Fruit fly (Drosophila melanogaster) whole organism, embryonic: ENCODE results near the gene CG33158.
A peak's percentile ranks its signal among the peaks of the same experiment; 100 is the strongest.

ENCODE experiments used
- Abd-B ChIP-seq: fragments of 200-800 bp; sonication (Bioruptor generic); optimal IDR thresholded peaks from 2 replicates; lab custom pipeline; 2018; ENCODE audit warnings: missing biosample characterization, mild to moderate bottlenecking, missing genetic modification characterization, moderate library complexity
- Atf-2 ChIP-seq: fragments of 200-800 bp; sonication (Bioruptor generic); optimal IDR thresholded peaks from 2 replicates; lab custom pipeline; 2016; ENCODE audit warnings: missing biosample characterization, missing genetic modification characterization
- Bteb2 ChIP-seq: fragments of 200-800 bp; sonication (Bioruptor generic); optimal IDR thresholded peaks from 2 replicates; lab custom pipeline; 2016; ENCODE audit warnings: missing biosample characterization, missing genetic modification characterization
- CG10267 ChIP-seq: fragments of 200-800 bp; sonication (Bioruptor generic); optimal IDR thresholded peaks from 2 replicates; lab custom pipeline; 2018; ENCODE audit warnings: missing biosample characterization, mild to moderate bottlenecking, missing genetic modification characterization, moderate library complexity
- CG10274 ChIP-seq: fragments of 200-800 bp; sonication (Bioruptor generic); optimal IDR thresholded peaks from 3 replicates; lab custom pipeline; 2017; ENCODE audit warnings: missing biosample characterization, mild to moderate bottlenecking, missing genetic modification characterization
- CG10321 ChIP-seq: fragments of 200-800 bp; sonication (Bioruptor generic); IDR thresholded peaks from 2 replicates; pipeline ENCODE4 v1.3.6; 2022; ENCODE audit warnings: missing biosample characterization, missing genetic modification characterization
- CG10462 ChIP-seq: fragments of 200-800 bp; sonication (Bioruptor generic); optimal IDR thresholded peaks from 2 replicates; lab custom pipeline; 2016; ENCODE audit warnings: missing biosample characterization, missing genetic modification characterization
- CG12391 ChIP-seq: fragments of 200-800 bp; sonication (Bioruptor generic); optimal IDR thresholded peaks from 3 replicates; lab custom pipeline; 2018; ENCODE audit warnings: missing biosample characterization, mild to moderate bottlenecking, missing genetic modification characterization, moderate library complexity
- CG14710 ChIP-seq: fragments of 200-800 bp; sonication (Bioruptor generic); optimal IDR thresholded peaks from 3 replicates; lab custom pipeline; 2019; ENCODE audit warnings: missing biosample characterization, mild to moderate bottlenecking, missing genetic modification characterization, moderate library complexity
- CG14860 ChIP-seq: fragments of 200-800 bp; sonication (Bioruptor generic); IDR thresholded peaks from 3 replicates; pipeline ENCODE4 v1.3.6; 2022; ENCODE audit warnings: missing biosample characterization, missing genetic modification characterization; ENCODE audit not compliant: partially characterized antibody
- CG1647 ChIP-seq: fragments of 200-800 bp; sonication (Bioruptor generic); optimal IDR thresholded peaks from 3 replicates; lab custom pipeline; 2016; ENCODE audit warnings: missing biosample characterization, missing genetic modification characterization
- CG17829 ChIP-seq: fragments of 200-800 bp; optimal IDR thresholded peaks from 2 replicates; lab custom pipeline; 2019; ENCODE audit warnings: missing biosample characterization, mild to moderate bottlenecking, missing genetic modification characterization, moderate library complexity
- CG18262 ChIP-seq: fragments of 200-800 bp; optimal IDR thresholded peaks from 3 replicates; lab custom pipeline; 2019; ENCODE audit warnings: missing biosample characterization, mild to moderate bottlenecking, missing genetic modification characterization, moderate library complexity
- CG18764 ChIP-seq: fragments of 200-800 bp; sonication (Bioruptor generic); optimal IDR thresholded peaks from 3 replicates; lab custom pipeline; 2016; ENCODE audit warnings: missing biosample characterization, missing genetic modification characterization
- CG2116 ChIP-seq: fragments of 200-800 bp; sonication (Bioruptor generic); optimal IDR thresholded peaks from 3 replicates; lab custom pipeline; 2018; ENCODE audit warnings: missing biosample characterization, mild to moderate bottlenecking, missing genetic modification characterization
- CG34422 ChIP-seq: fragments of 200-800 bp; sonication (Bioruptor generic); IDR thresholded peaks from 3 replicates; pipeline ENCODE4 v1.3.6; 2022; ENCODE audit warnings: missing biosample characterization, missing genetic modification characterization
- CG4854 ChIP-seq: fragments of 200-800 bp; sonication (Bioruptor generic); optimal IDR thresholded peaks from 2 replicates; lab custom pipeline; 2016; ENCODE audit warnings: missing biosample characterization, missing genetic modification characterization, inconsistent platforms
- CG5953 ChIP-seq: fragments of 200-800 bp; sonication (Bioruptor generic); IDR thresholded peaks from 2 replicates; pipeline ENCODE4 v1.3.6; 2022; ENCODE audit warnings: missing biosample characterization, missing genetic modification characterization
- CG7357 ChIP-seq: fragments of 200-800 bp; sonication (Bioruptor generic); IDR thresholded peaks from 3 replicates; pipeline ENCODE4 v1.3.6; 2022; ENCODE audit warnings: missing biosample characterization, missing genetic modification characterization
- CG7963 ChIP-seq: fragments of 200-800 bp; sonication (Bioruptor generic); IDR thresholded peaks from 3 replicates; pipeline ENCODE4 v1.3.6; 2022; ENCODE audit warnings: missing biosample characterization, missing genetic modification characterization; ENCODE audit not compliant: partially characterized antibody
- CG7987 ChIP-seq: fragments of 200-800 bp; sonication (Bioruptor generic); optimal IDR thresholded peaks from 2 replicates; lab custom pipeline; 2018; ENCODE audit warnings: missing biosample characterization, mild to moderate bottlenecking, missing genetic modification characterization, moderate library complexity
- CG8359 ChIP-seq: fragments of 200-800 bp; sonication (Bioruptor generic); optimal IDR thresholded peaks from 2 replicates; lab custom pipeline; 2017; ENCODE audit warnings: missing biosample characterization, mild to moderate bottlenecking, missing genetic modification characterization, borderline replicate concordance
- Camta ChIP-seq: fragments of 200-800 bp; sonication (Bioruptor generic); optimal IDR thresholded peaks from 2 replicates; lab custom pipeline; 2016; ENCODE audit warnings: missing biosample characterization, missing genetic modification characterization
- D19B ChIP-seq: fragments of 200-800 bp; sonication (Bioruptor generic); optimal IDR thresholded peaks from 2 replicates; lab custom pipeline; 2017; ENCODE audit warnings: missing biosample characterization, mild to moderate bottlenecking, missing genetic modification characterization
- Doc2 ChIP-seq: fragments of 200-800 bp; sonication (Bioruptor generic); IDR thresholded peaks from 2 replicates; pipeline ENCODE4 v1.3.6; 2022; ENCODE audit warnings: missing biosample characterization, missing genetic modification characterization
- Dp ChIP-seq: fragments of 200-800 bp; sonication (Bioruptor generic); optimal IDR thresholded peaks from 2 replicates; lab custom pipeline; 2018; ENCODE audit warnings: missing biosample characterization, mild to moderate bottlenecking, missing genetic modification characterization, moderate library complexity
- H2.0 ChIP-seq: fragments of 200-800 bp; sonication (Bioruptor generic); IDR thresholded peaks from 2 replicates; pipeline ENCODE4 v1.3.6; 2022; ENCODE audit warnings: missing biosample characterization, missing genetic modification characterization
- HHEX ChIP-seq: fragments of 200-800 bp; sonication (Bioruptor generic); optimal IDR thresholded peaks from 3 replicates; lab custom pipeline; 2017; ENCODE audit warnings: missing biosample characterization, mild to moderate bottlenecking, missing genetic modification characterization, missing genetic modification reagents
- HLH4C ChIP-seq: fragments of 200-800 bp; sonication (Bioruptor generic); IDR thresholded peaks from 3 replicates; pipeline ENCODE4 v1.3.6; 2022; ENCODE audit warnings: missing biosample characterization, missing genetic modification characterization; ENCODE audit not compliant: partially characterized antibody
- HmgZ ChIP-seq: fragments of 200-800 bp; sonication (Bioruptor generic); optimal IDR thresholded peaks from 2 replicates; lab custom pipeline; 2018; ENCODE audit warnings: missing biosample characterization, mild to moderate bottlenecking, missing genetic modification characterization
- Med ChIP-seq: fragments of 200-800 bp; sonication (Bioruptor generic); peaks from one replicate; lab custom pipeline; 2016; ENCODE audit warnings: missing biosample characterization, missing genetic modification characterization, mild to moderate bottlenecking, inconsistent platforms, moderate library complexity
- Neu2 ChIP-seq: fragments of 200-800 bp; sonication (Bioruptor generic); optimal IDR thresholded peaks from 3 replicates; lab custom pipeline; 2016; ENCODE audit warnings: missing biosample characterization, missing genetic modification characterization, borderline replicate concordance
- Oli ChIP-seq: fragments of 200-800 bp; sonication (Bioruptor generic); optimal IDR thresholded peaks from 2 replicates; lab custom pipeline; 2018; ENCODE audit warnings: missing biosample characterization, mild to moderate bottlenecking, missing genetic modification characterization, moderate library complexity
- Sox102F ChIP-seq: fragments of 200-800 bp; sonication (Bioruptor generic); optimal IDR thresholded peaks from 2 replicates; lab custom pipeline; 2018; ENCODE audit warnings: missing biosample characterization, mild to moderate bottlenecking, missing genetic modification characterization, moderate library complexity
- Spps ChIP-seq: fragments of 200-800 bp; sonication (Bioruptor generic); optimal IDR thresholded peaks from 2 replicates; lab custom pipeline; 2018; ENCODE audit warnings: missing biosample characterization, mild to moderate bottlenecking, missing genetic modification characterization
- al ChIP-seq: fragments of 200-800 bp; sonication (Bioruptor generic); IDR thresholded peaks from 2 replicates; pipeline ENCODE4 v1.3.6; 2022; ENCODE audit warnings: missing biosample characterization, missing genetic modification characterization
- az2 ChIP-seq: fragments of 200-800 bp; sonication (Bioruptor generic); optimal IDR thresholded peaks from 3 replicates; lab custom pipeline; 2016; ENCODE audit warnings: missing biosample characterization, missing genetic modification characterization
- bcd ChIP-seq: fragments of 200-800 bp; sonication (Bioruptor generic); optimal IDR thresholded peaks from 2 replicates; lab custom pipeline; 2017; ENCODE audit warnings: missing biosample characterization, mild to moderate bottlenecking, missing genetic modification characterization
- bowl ChIP-seq: fragments of 200-800 bp; sonication (Bioruptor generic); IDR thresholded peaks from 2 replicates; pipeline ENCODE4 v1.3.6; 2022; ENCODE audit warnings: missing biosample characterization, missing genetic modification characterization
- dati ChIP-seq: fragments of 200-800 bp; sonication (Bioruptor generic); IDR thresholded peaks from 2 replicates; pipeline ENCODE4 v1.3.6; 2022; ENCODE audit warnings: missing biosample characterization, missing genetic modification characterization
- emc ChIP-seq: fragments of 200-800 bp; sonication (Bioruptor generic); optimal IDR thresholded peaks from 2 replicates; lab custom pipeline; 2016; ENCODE audit warnings: missing biosample characterization, missing genetic modification characterization
- fd3F ChIP-seq: fragments of 200-800 bp; sonication (Bioruptor generic); optimal IDR thresholded peaks from 2 replicates; lab custom pipeline; 2018; ENCODE audit warnings: missing biosample characterization, mild to moderate bottlenecking, missing genetic modification characterization, moderate library complexity
- jumu ChIP-seq: fragments of 200-800 bp; sonication (Bioruptor generic); optimal IDR thresholded peaks from 3 replicates; lab custom pipeline; 2016; ENCODE audit warnings: missing biosample characterization, missing genetic modification characterization
- lab ChIP-seq: fragments of 200-800 bp; sonication (Bioruptor generic); optimal IDR thresholded peaks from 3 replicates; lab custom pipeline; 2017; ENCODE audit warnings: missing biosample characterization, missing genetic modification characterization, mild to moderate bottlenecking, moderate library complexity, missing genetic modification reagents
- pan ChIP-seq, 4 experiments: fragments of >200 bp in 3 of 4; fragments of 200-800 bp in 1 of 4; sonication (Bioruptor generic) in 1 of 4; optimal IDR thresholded peaks in 3 of 4; IDR thresholded peaks in 1 of 4; 2 replicates each; pipeline versions ENCODE4 v1.3.6 to Lab custom; 2017 to 2022; ENCODE audit warnings: missing biosample characterization in 2 of 4, missing genetic modification characterization in 2 of 4, mixed read lengths in 1 of 4
- sens-2 ChIP-seq: fragments of 200-800 bp; sonication (Bioruptor generic); IDR thresholded peaks from 2 replicates; pipeline ENCODE4 v1.3.6; 2022; ENCODE audit warnings: missing biosample characterization, missing genetic modification characterization
- sima ChIP-seq: fragments of 200-800 bp; sonication (Bioruptor generic); optimal IDR thresholded peaks from 2 replicates; lab custom pipeline; 2016; ENCODE audit warnings: missing biosample characterization, missing genetic modification characterization
- stwl ChIP-seq: fragments of 200-800 bp; sonication (Bioruptor generic); optimal IDR thresholded peaks from 3 replicates; lab custom pipeline; 2018; ENCODE audit warnings: missing biosample characterization, mild to moderate bottlenecking, missing genetic modification characterization, moderate library complexity
- tap ChIP-seq: fragments of 200-800 bp; optimal IDR thresholded peaks from 3 replicates; lab custom pipeline; 2019; ENCODE audit warnings: missing biosample characterization, mild to moderate bottlenecking, missing genetic modification characterization, moderate library complexity
- vfl ChIP-seq: fragments of 200-800 bp; sonication (Bioruptor generic); optimal IDR thresholded peaks from 2 replicates; lab custom pipeline; 2016; ENCODE audit warnings: missing biosample characterization, missing genetic modification characterization
- zfh2 ChIP-seq: fragments of 200-800 bp; sonication (Bioruptor generic); optimal IDR thresholded peaks from 2 replicates; lab custom pipeline; 2016; ENCODE audit warnings: missing biosample characterization, missing genetic modification characterization

The CG33158 gene

dm6 chr3L:16482167-16482566 is 62.8 kb downstream of the CG33158 start (continued):
- TF ChIP-seq CG34422 = no peak
- TF ChIP-seq Med = peak; percentile 81
- TF ChIP-seq Neu2 (GFP tag; lab: Kevin White, UChicago) = no peak
- 0 out of 2 replicates have a peak, but pooled peaks have one; percentile 37 for TF ChIP-seq CG5953 (GFP tag; lab: Robert Waterston, UW)
- no peak for TF ChIP-seq zfh2 (GFP tag; lab: Kevin White, UChicago)
- no peak for TF ChIP-seq CG7357 (GFP tag; lab: Robert Waterston, UW)
- TF ChIP-seq CG18262 (tag; lab: Kevin White, UChicago) = peak; percentile 31
- no peak for TF ChIP-seq dati (GFP tag; lab: Robert Waterston, UW)
- no peak for TF ChIP-seq Spps (tag; lab: Kevin White, UChicago)
- no peak for TF ChIP-seq bowl (GFP tag; lab: Robert Waterston, UW)
- peak; percentile 70 for TF ChIP-seq Sox102F (GFP tag; lab: Kevin White, UChicago)
- no peak for TF ChIP-seq HHEX (GFP tag; lab: Kevin White, UChicago)
- no peak for TF ChIP-seq H2.0
- no peak for TF ChIP-seq CG2116 (GFP tag; lab: Kevin White, UChicago)
- TF ChIP-seq pan (optimal IDR thresholded peaks at IDR 0.05; lab: Kevin White, UChicago) = no peak
- TF ChIP-seq pan (GFP tag; optimal IDR thresholded peaks at IDR 0.05 in 1 of 2, IDR thresholded peaks at IDR 0.05 in 1 of 2) = no peak
- no peak for TF ChIP-seq sima (GFP tag; lab: Kevin White, UChicago)
- TF ChIP-seq Dp (GFP tag; lab: Kevin White, UChicago) = no peak
- TF ChIP-seq CG10462 = no peak
- peak; percentile 14 for TF ChIP-seq bcd (GFP tag; lab: Kevin White, UChicago)
- TF ChIP-seq CG7987 (GFP tag; lab: Kevin White, UChicago) = no peak
- no peak for TF ChIP-seq al (GFP tag; lab: Robert Waterston, UW)
- TF ChIP-seq CG10274 = no peak
- no peak for TF ChIP-seq az2 (GFP tag; lab: Kevin White, UChicago)
- TF ChIP-seq CG10267 (tag; lab: Kevin White, UChicago) = no peak
- no peak for TF ChIP-seq sens-2 (GFP tag; lab: Robert Waterston, UW)
- TF ChIP-seq stwl (tag; lab: Kevin White, UChicago) = no peak
- TF ChIP-seq HLH4C (GFP tag; lab: Robert Waterston, UW) = 0 out of 3 replicates have a peak, but pooled peaks have one; percentile 21
- no peak for TF ChIP-seq Camta (GFP tag; lab: Kevin White, UChicago)
- peak; percentile 26 for TF ChIP-seq tap (tag; lab: Kevin White, UChicago)
- TF ChIP-seq Doc2 = no peak
- peak; percentile 33 for TF ChIP-seq lab (GFP tag; lab: Kevin White, UChicago)
- peak; percentile 47 for TF ChIP-seq CG12391 (tag; lab: Kevin White, UChicago)
- no peak for TF ChIP-seq vfl
- TF ChIP-seq CG4854 (GFP tag; lab: Kevin White, UChicago) = no peak
- TF ChIP-seq D19B (GFP tag; lab: Kevin White, UChicago) = no peak
- no peak for TF ChIP-seq CG17829 (tag; lab: Kevin White, UChicago)
- TF ChIP-seq CG14860 (GFP tag; lab: Robert Waterston, UW) = no peak
- TF ChIP-seq HmgZ (tag; lab: Kevin White, UChicago) = no peak
- TF ChIP-seq CG10321 (GFP tag; lab: Robert Waterston, UW) = no peak
- TF ChIP-seq CG14710 (tag; lab: Kevin White, UChicago) = no peak
- TF ChIP-seq Bteb2 (GFP tag; lab: Kevin White, UChicago) = no peak
- no peak for TF ChIP-seq fd3F
- TF ChIP-seq Oli = peak; percentile 63
- no peak for TF ChIP-seq jumu (GFP tag; lab: Kevin White, UChicago)
- TF ChIP-seq CG1647 (GFP tag; lab: Kevin White, UChicago) = no peak
- TF ChIP-seq emc = no peak
- TF ChIP-seq Atf-2 = no peak
- no peak for TF ChIP-seq CG18764 (GFP tag; lab: Kevin White, UChicago)
- TF ChIP-seq CG8359 (GFP tag; lab: Kevin White, UChicago) = no peak
- no peak for TF ChIP-seq CG7963 (GFP tag; lab: Robert Waterston, UW)
- TF ChIP-seq Abd-B (GFP tag; lab: Kevin White, UChicago) = no peak
